Worm (Caenorhabditis elegans) whole organism, young adult: Measurements from ENCODE around the gene spas-1.

Experiments used
- F23B12.7 ChIP-seq: sonication (generic microtip); optimal IDR thresholded peaks from 2 replicates; lab custom pipeline; 2017; ENCODE audit warnings: missing genetic modification characterization, mild to moderate bottlenecking, missing compliant biosample characterization, antibody characterized with exemption, moderate library complexity; ENCODE audit not compliant: insufficient read depth
- F39B2.1 ChIP-seq: fragments of 200-800 bp; sonication (Bioruptor generic); IDR thresholded peaks from 2 replicates; pipeline ENCODE4 v1.3.6; 2022; ENCODE audit warnings: missing genetic modification reagents, missing genetic modification characterization, missing compliant biosample characterization
- F52B5.7 ChIP-seq: sonication (generic microtip); optimal IDR thresholded peaks from 2 replicates; lab custom pipeline; 2016; ENCODE audit warnings: mild to moderate bottlenecking, missing genetic modification characterization, missing compliant biosample characterization
- F57C9.4 ChIP-seq: sonication (generic microtip); optimal IDR thresholded peaks from 2 replicates; lab custom pipeline; 2017; ENCODE audit warnings: mild to moderate bottlenecking, missing genetic modification characterization, missing compliant biosample characterization
- K11D2.4 ChIP-seq: fragments of 200-800 bp; sonication (Bioruptor generic); IDR thresholded peaks from 2 replicates; pipeline ENCODE4 v1.3.6; 2022; ENCODE audit warnings: missing genetic modification reagents, missing genetic modification characterization, missing compliant biosample characterization
- T07F8.4 ChIP-seq: sonication (generic microtip); optimal IDR thresholded peaks from 2 replicates; lab custom pipeline; 2016; ENCODE audit warnings: mild to moderate bottlenecking, missing genetic modification characterization, moderate library complexity, missing compliant biosample characterization
- Y56A3A.18 ChIP-seq: fragments of 200-800 bp; sonication (Bioruptor generic); IDR thresholded peaks from 2 replicates; pipeline ENCODE4 v1.3.6; 2022; ENCODE audit warnings: missing genetic modification reagents, missing genetic modification characterization, missing compliant biosample characterization
- akir-1 ChIP-seq: fragments of 200-800 bp; sonication (Bioruptor generic); optimal IDR thresholded peaks from 2 replicates; lab custom pipeline; 2018; ENCODE audit warnings: mild to moderate bottlenecking, missing genetic modification characterization, moderate library complexity, missing compliant biosample characterization
- ama-1 ChIP-seq, 3 experiments: fragments of 150-350 bp in 1 of 3; sonication (generic microtip) in 2 of 3; optimal IDR thresholded peaks; 2 replicates each; lab custom pipeline; 2014 to 2018; ENCODE audit warnings: missing biosample characterization in 2 of 3, missing genetic modification characterization in 2 of 3, missing genetic modification reagents in 2 of 3
- aptf-3 ChIP-seq: fragments of 200-800 bp; sonication (Bioruptor generic); IDR thresholded peaks from 2 replicates; pipeline ENCODE4 v1.3.6; 2022; ENCODE audit warnings: missing genetic modification characterization, missing compliant biosample characterization
- attf-6 ChIP-seq: fragments of 200-800 bp; sonication (Bioruptor generic); IDR thresholded peaks from 2 replicates; pipeline ENCODE4 v1.3.6; 2022; ENCODE audit warnings: missing genetic modification reagents, missing genetic modification characterization, missing compliant biosample characterization
- bed-1 ChIP-seq: fragments of 200-800 bp; sonication (Bioruptor generic); IDR thresholded peaks from 2 replicates; pipeline ENCODE4 v1.3.6; 2022; ENCODE audit warnings: missing genetic modification reagents, missing genetic modification characterization, missing compliant biosample characterization
- cebp-1 ChIP-seq, 2 experiments: fragments of 200-800 bp in 1 of 2; sonication (Bioruptor generic) in 1 of 2; sonication (generic microtip) in 1 of 2; IDR thresholded peaks in 1 of 2; optimal IDR thresholded peaks in 1 of 2; 2 replicates each; pipeline versions ENCODE4 v1.3.6 to Lab custom; 2017 to 2022; ENCODE audit warnings: missing compliant biosample characterization in 2 of 2, missing genetic modification characterization in 2 of 2, mild to moderate bottlenecking in 1 of 2, missing genetic modification reagents in 1 of 2, moderate library complexity in 1 of 2
- cebp-2 ChIP-seq: fragments of 200-800 bp; sonication (Bioruptor generic); IDR thresholded peaks from 2 replicates; pipeline ENCODE4 v1.3.6; 2022; ENCODE audit warnings: missing genetic modification characterization, missing compliant biosample characterization
- ceh-27 ChIP-seq: fragments of 200-800 bp; sonication (Bioruptor generic); optimal IDR thresholded peaks from 2 replicates; lab custom pipeline; 2018; ENCODE audit warnings: mild to moderate bottlenecking, missing genetic modification characterization, moderate library complexity, missing compliant biosample characterization
- ceh-79 ChIP-seq: sonication (generic microtip); optimal IDR thresholded peaks from 2 replicates; lab custom pipeline; 2017; ENCODE audit warnings: mild to moderate bottlenecking, missing genetic modification characterization, missing compliant biosample characterization
- chd-7 ChIP-seq: sonication (generic microtip); optimal IDR thresholded peaks from 2 replicates; lab custom pipeline; 2016; ENCODE audit warnings: mild to moderate bottlenecking, missing genetic modification characterization, moderate library complexity, missing compliant biosample characterization
- egrh-3 ChIP-seq: fragments of 200-800 bp; sonication (Bioruptor generic); IDR thresholded peaks from 2 replicates; pipeline ENCODE4 v1.3.6; 2022; ENCODE audit warnings: missing genetic modification reagents, missing genetic modification characterization, missing compliant biosample characterization
- ekl-4 ChIP-seq: fragments of 200-800 bp; sonication (Bioruptor generic); IDR thresholded peaks from 2 replicates; pipeline ENCODE4 v1.3.6; 2022; ENCODE audit warnings: missing genetic modification reagents, missing genetic modification characterization, missing compliant biosample characterization
- him-1 ChIP-seq: sonication (generic microtip); optimal IDR thresholded peaks from 2 replicates; lab custom pipeline; 2016; ENCODE audit warnings: missing genotype, missing genetic modification reagents, missing genetic modification characterization, missing compliant biosample characterization
- hlh-12 ChIP-seq: sonication (generic microtip); optimal IDR thresholded peaks from 2 replicates; lab custom pipeline; 2016; ENCODE audit warnings: missing genetic modification characterization, missing compliant biosample characterization
- hmg-20 ChIP-seq: fragments of 200-800 bp; sonication (Bioruptor generic); IDR thresholded peaks from 2 replicates; pipeline ENCODE4 v1.3.6; 2022; ENCODE audit warnings: missing genetic modification reagents, missing genetic modification characterization, missing compliant biosample characterization
- hrde-1 ChIP-seq: sonication (generic microtip); optimal IDR thresholded peaks from 2 replicates; lab custom pipeline; 2016; ENCODE audit warnings: missing genetic modification characterization, mild to moderate bottlenecking, missing compliant biosample characterization, moderate library complexity, missing genotype, missing genetic modification reagents, borderline replicate concordance
- lag-1 ChIP-seq: fragments of 200-800 bp; sonication (Bioruptor generic); IDR thresholded peaks from 2 replicates; pipeline ENCODE4 v1.3.6; 2022; ENCODE audit warnings: missing genetic modification reagents, missing genetic modification characterization, missing compliant biosample characterization
- let-526 ChIP-seq: fragments of 200-800 bp; sonication (Bioruptor generic); IDR thresholded peaks from 2 replicates; pipeline ENCODE4 v1.3.6; 2022; ENCODE audit warnings: missing genetic modification reagents, missing genetic modification characterization, missing compliant biosample characterization
- let-607 ChIP-seq, 2 experiments: fragments of 200-800 bp in 1 of 2; sonication (Bioruptor generic) in 1 of 2; sonication (generic microtip) in 1 of 2; optimal IDR thresholded peaks; 2 replicates each; lab custom pipeline; 2016 to 2018; ENCODE audit warnings: mild to moderate bottlenecking in 2 of 2, missing compliant biosample characterization in 2 of 2, missing genetic modification characterization in 2 of 2, moderate library complexity in 2 of 2, missing genotype in 1 of 2
- lin-26 ChIP-seq: fragments of 200-800 bp; sonication (Bioruptor generic); IDR thresholded peaks from 2 replicates; pipeline ENCODE4 v1.3.6; 2022; ENCODE audit warnings: missing genetic modification reagents, missing genetic modification characterization, missing compliant biosample characterization
- lin-40 ChIP-seq: sonication (generic microtip); optimal IDR thresholded peaks from 2 replicates; lab custom pipeline; 2016; ENCODE audit warnings: missing genetic modification characterization, mild to moderate bottlenecking, missing compliant biosample characterization, missing genotype, missing genetic modification reagents
- madf-10 ChIP-seq: sonication (generic microtip); optimal IDR thresholded peaks from 2 replicates; lab custom pipeline; 2016; ENCODE audit warnings: mild to moderate bottlenecking, missing genetic modification characterization, missing compliant biosample characterization
- nfya-2 ChIP-seq: fragments of 200-800 bp; sonication (Bioruptor generic); IDR thresholded peaks from 2 replicates; pipeline ENCODE4 v1.3.6; 2022; ENCODE audit warnings: missing genetic modification reagents, missing genetic modification characterization, missing compliant biosample characterization
- nfyb-1 ChIP-seq: fragments of 200-800 bp; sonication (Bioruptor generic); IDR thresholded peaks from 2 replicates; pipeline ENCODE4 v1.3.6; 2022; ENCODE audit warnings: missing genetic modification reagents, missing genetic modification characterization, missing compliant biosample characterization
- sdz-38 ChIP-seq: sonication (generic microtip); optimal IDR thresholded peaks from 2 replicates; lab custom pipeline; 2016; ENCODE audit warnings: missing genotype, missing genetic modification characterization, missing compliant biosample characterization
- sea-2 ChIP-seq: fragments of 200-800 bp; sonication (Bioruptor generic); IDR thresholded peaks from 2 replicates; pipeline ENCODE4 v1.3.6; 2022; ENCODE audit warnings: missing genetic modification characterization, missing compliant biosample characterization
- snpc-3.4 ChIP-seq: sonication (generic microtip); optimal IDR thresholded peaks from 2 replicates; lab custom pipeline; 2017; ENCODE audit warnings: missing genetic modification characterization, mild to moderate bottlenecking, missing compliant biosample characterization, antibody characterized with exemption, moderate library complexity, missing genotype, missing genetic modification reagents
- tbx-9 ChIP-seq: sonication (generic microtip); optimal IDR thresholded peaks from 2 replicates; lab custom pipeline; 2016; ENCODE audit warnings: borderline replicate concordance, missing genetic modification characterization, inconsistent platforms, missing compliant biosample characterization
- tlf-1 ChIP-seq: fragments of 200-800 bp; sonication (Bioruptor generic); optimal IDR thresholded peaks from 2 replicates; lab custom pipeline; 2018; ENCODE audit warnings: mild to moderate bottlenecking, missing genetic modification characterization, missing compliant biosample characterization
- unc-130 ChIP-seq: sonication (generic microtip); optimal IDR thresholded peaks from 2 replicates; lab custom pipeline; 2016; ENCODE audit warnings: missing genetic modification reagents, missing genetic modification characterization, missing compliant biosample characterization
- xnd-1 ChIP-seq: sonication (generic microtip); optimal IDR thresholded peaks from 2 replicates; lab custom pipeline; 2016; ENCODE audit warnings: missing genotype, missing genetic modification reagents, missing genetic modification characterization, missing compliant biosample characterization
- zfh-2 ChIP-seq: fragments of 200-800 bp; sonication (Bioruptor generic); conservative IDR thresholded peaks from 2 replicates; pipeline ENCODE4 v1.3.6; 2022; ENCODE audit warnings: missing genetic modification reagents, missing genetic modification characterization, missing compliant biosample characterization
- ztf-28 ChIP-seq: fragments of 200-800 bp; sonication (Bioruptor generic); IDR thresholded peaks from 2 replicates; pipeline ENCODE4 v1.3.6; 2022; ENCODE audit warnings: missing genetic modification reagents, missing genetic modification characterization, missing compliant biosample characterization
- ztf-6 ChIP-seq: fragments of 200-800 bp; sonication (Bioruptor generic); IDR thresholded peaks from 2 replicates; pipeline ENCODE4 v1.3.6; 2022; ENCODE audit warnings: missing genetic modification reagents, missing genetic modification characterization, missing compliant biosample characterization

Gene spas-1

DNA sequence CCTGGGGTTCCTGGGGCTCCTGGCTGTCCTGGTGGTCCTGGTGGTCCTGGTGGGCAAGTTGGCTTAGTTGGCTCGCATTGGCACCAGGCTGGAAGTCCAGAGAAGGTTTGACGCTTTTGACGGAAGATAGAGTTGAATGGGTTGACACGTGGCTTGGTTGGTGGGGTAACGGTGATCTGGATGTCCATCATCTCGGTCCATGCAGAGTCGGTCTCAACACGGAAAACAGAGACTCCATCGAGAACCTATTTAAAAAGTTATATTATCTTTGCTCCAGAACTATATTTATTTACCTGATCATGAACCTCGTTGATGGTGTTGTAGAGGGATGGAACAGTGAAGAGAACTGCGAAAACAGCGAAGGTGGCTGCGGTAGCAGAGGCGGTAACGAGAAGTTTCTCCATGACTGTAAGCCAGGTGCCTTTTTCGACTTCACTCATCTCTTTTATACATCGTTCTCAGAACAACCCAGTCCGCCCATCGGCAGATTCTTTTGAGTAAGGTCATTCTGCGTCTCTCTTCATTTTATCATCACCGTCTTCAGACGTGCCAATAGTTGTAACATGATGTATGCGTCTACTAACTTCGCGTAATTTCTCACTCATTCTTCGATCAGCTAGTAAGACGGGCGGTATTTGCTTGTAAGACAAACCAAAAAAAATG is 15.2 kb upstream of the spas-1 start, which contains the start of gene col-144:
TSS of gene col-144 (minus strand) at position 419 of the 663 bp plus-strand sequence.
- TF ChIP-seq F57C9.4 (tag; lab: Kevin White, UChicago) = no peak
- TF ChIP-seq tbx-9 (tag; lab: Kevin White, UChicago) = no peak
- no peak for TF ChIP-seq attf-6 (GFP tag; lab: Robert Waterston, UW)
- TF ChIP-seq zfh-2 (GFP tag; lab: Robert Waterston, UW) = no peak
- TF ChIP-seq cebp-2 (GFP tag; lab: Robert Waterston, UW) = no peak
- TF ChIP-seq let-607 (tag; optimal IDR thresholded peaks at IDR 0.05; lab: Kevin White, UChicago) = no peak
- TF ChIP-seq unc-130 (GFP tag; lab: Kevin White, UChicago) = no peak
- TF ChIP-seq lin-26 (GFP tag; lab: Robert Waterston, UW) = no peak
- TF ChIP-seq chd-7 (tag; lab: Kevin White, UChicago) = no peak
- TF ChIP-seq nfyb-1 (GFP tag; lab: Robert Waterston, UW) = no peak
- no peak for TF ChIP-seq F52B5.7 (tag; lab: Kevin White, UChicago)
- TF ChIP-seq lag-1 (GFP tag; lab: Robert Waterston, UW) = no peak
- no peak for TF ChIP-seq F23B12.7 (tag; lab: Kevin White, UChicago)
- no peak for TF ChIP-seq sea-2 (GFP tag; lab: Robert Waterston, UW)
- TF ChIP-seq akir-1 = no peak
- TF ChIP-seq lin-40 (tag; lab: Kevin White, UChicago) = no peak
- TF ChIP-seq, all 124 proteins: peak for 0

DNA sequence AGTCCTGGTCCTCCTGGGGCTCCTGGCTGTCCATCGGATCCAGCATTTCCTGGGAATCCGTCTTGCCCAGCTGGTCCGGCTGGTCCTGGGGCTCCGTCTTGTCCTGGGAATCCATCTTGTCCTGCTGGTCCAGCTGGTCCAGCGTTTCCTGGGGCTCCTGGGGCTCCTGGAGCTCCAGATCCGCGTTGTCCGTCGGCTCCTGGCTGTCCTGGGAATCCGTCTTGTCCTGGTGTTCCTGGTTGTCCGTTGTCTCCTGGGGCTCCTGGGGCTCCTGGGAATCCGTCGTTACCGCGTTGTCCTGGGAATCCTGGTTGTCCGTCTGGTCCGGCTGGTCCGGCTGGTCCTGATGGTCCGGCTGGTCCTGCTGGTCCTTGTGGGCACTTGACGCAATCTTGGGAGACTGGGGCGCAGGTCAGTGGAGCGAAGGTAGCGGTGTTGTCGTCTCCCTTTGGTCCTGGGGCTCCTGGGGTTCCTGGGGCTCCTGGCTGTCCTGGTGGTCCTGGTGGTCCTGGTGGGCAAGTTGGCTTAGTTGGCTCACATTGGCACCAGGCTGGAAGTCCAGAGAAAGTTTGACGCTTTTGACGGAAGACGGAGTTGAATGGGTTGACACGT is 13.4 kb upstream of the spas-1 start:
- TF ChIP-seq hlh-12 (tag; lab: Kevin White, UChicago) = no peak
- no peak for TF ChIP-seq nfya-2 (GFP tag; lab: Robert Waterston, UW)
- no peak for TF ChIP-seq hmg-20 (GFP tag; lab: Robert Waterston, UW)
- no peak for TF ChIP-seq sdz-38 (tag; lab: Kevin White, UChicago)
- 0 out of 2 replicates have a peak, but pooled peaks have one; percentile 29 for TF ChIP-seq ztf-28 (GFP tag; lab: Robert Waterston, UW)
- TF ChIP-seq chd-7 (tag; lab: Kevin White, UChicago) = no peak
- peak; percentile 85 for TF ChIP-seq zfh-2 (GFP tag; lab: Robert Waterston, UW)
- TF ChIP-seq K11D2.4 (GFP tag; lab: Robert Waterston, UW) = no peak
- TF ChIP-seq snpc-3.4 (tag; lab: Kevin White, UChicago) = no peak
- peak; percentile 87 for TF ChIP-seq egrh-3
- no peak for TF ChIP-seq F39B2.1
- TF ChIP-seq lin-26 (GFP tag; lab: Robert Waterston, UW) = no peak
- no peak for TF ChIP-seq let-526 (GFP tag; lab: Robert Waterston, UW)
- no peak for TF ChIP-seq T07F8.4 (tag; lab: Kevin White, UChicago)
- TF ChIP-seq attf-6 (GFP tag; lab: Robert Waterston, UW) = no peak
- TF ChIP-seq Y56A3A.18 (GFP tag; lab: Robert Waterston, UW) = no peak
- no peak for TF ChIP-seq aptf-3 (GFP tag; lab: Robert Waterston, UW)
- TF ChIP-seq, all 124 proteins: peak for 3

DNA sequence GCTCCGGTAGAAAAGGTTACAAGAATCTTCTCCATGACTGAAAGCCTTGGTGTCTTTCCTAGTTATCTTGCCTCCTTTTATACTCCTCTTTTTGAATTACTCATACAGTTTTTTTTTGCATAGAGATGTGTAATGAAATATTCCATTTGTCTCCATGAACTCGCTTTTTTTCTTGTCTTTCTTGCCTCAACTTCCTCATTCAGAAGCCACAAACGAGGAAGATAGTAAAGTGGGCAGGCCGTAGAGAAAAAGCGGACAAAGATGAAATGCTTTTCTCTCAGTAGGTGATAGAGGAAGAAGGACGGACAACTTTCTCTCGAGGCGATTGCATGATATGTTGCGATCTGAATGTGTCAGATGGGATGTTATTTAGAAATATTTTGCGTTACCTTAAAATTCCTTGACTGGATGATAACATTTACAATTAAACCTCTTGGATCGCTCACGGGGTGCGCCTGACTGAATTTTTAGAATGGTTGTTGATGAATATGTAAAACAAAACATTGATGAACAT is 12.6 kb upstream of the spas-1 start, which contains the start of gene col-145:
TSS of gene col-145 (minus strand) at position 51 of the 514 bp plus-strand sequence.
- TF ChIP-seq ztf-6 (GFP tag; lab: Robert Waterston, UW) (no peak), xnd-1 (tag; lab: Kevin White, UChicago) (no peak), hrde-1 (tag; lab: Kevin White, UChicago) (no peak), tlf-1 (GFP tag; lab: Kevin White, UChicago) (no peak), ama-1 (optimal IDR thresholded peaks at IDR 0.05; lab: Kevin White, UChicago) (no peak), ama-1 (GFP tag; optimal IDR thresholded peaks at IDR 0.05; lab: Kevin White, UChicago) (no peak), F39B2.1 (no peak), sdz-38 (tag; lab: Kevin White, UChicago) (no peak), bed-1 (no peak), madf-10 (tag; lab: Kevin White, UChicago) (no peak), him-1 (tag; lab: Kevin White, UChicago) (no peak), egrh-3 (no peak), ekl-4 (no peak), akir-1 (no peak), cebp-1 (GFP tag; IDR thresholded peaks at IDR 0.05; lab: Robert Waterston, UW) (no peak), cebp-1 (tag; optimal IDR thresholded peaks at IDR 0.05; lab: Kevin White, UChicago) (no peak), ceh-79 (tag; lab: Kevin White, UChicago) (no peak), ceh-27 (GFP tag; lab: Kevin White, UChicago) (no peak), lin-26 (GFP tag; lab: Robert Waterston, UW) (no peak)
